Worm (Caenorhabditis elegans) whole organism, early embryonic: ENCODE results near the gene ctr-9.

Source experiments
- B0310.2 ChIP-seq: sonication (generic microtip); optimal IDR thresholded peaks from 2 replicates; lab custom pipeline; 2016; ENCODE audit warnings: mild to moderate bottlenecking, missing genetic modification characterization, missing compliant biosample characterization
- F13C5.2 ChIP-seq: sonication (generic microtip); optimal IDR thresholded peaks from 2 replicates; lab custom pipeline; 2017; ENCODE audit warnings: mild to moderate bottlenecking, missing genetic modification characterization, inconsistent platforms, missing compliant biosample characterization
- aly-1 ChIP-seq: sonication (generic microtip); optimal IDR thresholded peaks from 2 replicates; lab custom pipeline; 2016; ENCODE audit warnings: missing genetic modification characterization, missing compliant biosample characterization
- ama-1 ChIP-seq: fragments of 150-350 bp; optimal IDR thresholded peaks from 2 replicates; lab custom pipeline; 2014
- ceh-13 ChIP-seq: fragments of 200-800 bp; sonication (Bioruptor generic); optimal IDR thresholded peaks from 2 replicates; lab custom pipeline; 2018; ENCODE audit warnings: mild to moderate bottlenecking, missing genetic modification characterization, missing compliant biosample characterization
- ceh-36 ChIP-seq: sonication (generic microtip); optimal IDR thresholded peaks from 2 replicates; lab custom pipeline; 2016; ENCODE audit warnings: missing genetic modification characterization, inconsistent platforms, missing compliant biosample characterization
- ets-7 ChIP-seq: sonication (generic microtip); optimal IDR thresholded peaks from 2 replicates; lab custom pipeline; 2016; ENCODE audit warnings: missing genotype, missing genetic modification characterization, missing compliant biosample characterization
- flt-1 ChIP-seq: fragments of 200-800 bp; sonication (Bioruptor generic); IDR thresholded peaks from 2 replicates; pipeline ENCODE4 v1.3.6; 2022; ENCODE audit warnings: missing genetic modification characterization, missing compliant biosample characterization
- hmbx-1 ChIP-seq: sonication (generic microtip); optimal IDR thresholded peaks from 2 replicates; lab custom pipeline; 2016; ENCODE audit warnings: mild to moderate bottlenecking, missing genetic modification characterization, missing compliant biosample characterization
- hmg-4 ChIP-seq: fragments of 200-800 bp; sonication (Bioruptor generic); optimal IDR thresholded peaks from 2 replicates; lab custom pipeline; 2018; ENCODE audit warnings: mild to moderate bottlenecking, missing genetic modification characterization, missing compliant biosample characterization
- hnd-1 ChIP-seq: sonication (generic microtip); optimal IDR thresholded peaks from 2 replicates; lab custom pipeline; 2016; ENCODE audit warnings: missing genetic modification characterization, missing compliant biosample characterization
- pes-1 ChIP-seq: fragments of 200-800 bp; sonication (Bioruptor generic); IDR thresholded peaks from 2 replicates; pipeline ENCODE4 v1.3.6; 2022; ENCODE audit warnings: missing genetic modification reagents, missing genetic modification characterization, missing compliant biosample characterization
- scrt-1 ChIP-seq: fragments of 200-800 bp; sonication (Bioruptor generic); IDR thresholded peaks from 2 replicates; pipeline ENCODE4 v1.3.6; 2022; ENCODE audit warnings: missing genetic modification characterization, missing compliant biosample characterization
- sea-1 ChIP-seq: fragments of 200-800 bp; sonication (Bioruptor generic); conservative IDR thresholded peaks from 2 replicates; pipeline ENCODE4 v1.3.6; 2022; ENCODE audit warnings: missing genetic modification characterization, missing compliant biosample characterization
- tbx-11 ChIP-seq: fragments of 200-800 bp; sonication (Bioruptor generic); IDR thresholded peaks from 2 replicates; pipeline ENCODE4 v1.3.6; 2022; ENCODE audit warnings: missing genetic modification characterization, missing compliant biosample characterization
- tbx-37 ChIP-seq: fragments of 200-800 bp; sonication (Bioruptor generic); conservative IDR thresholded peaks from 2 replicates; pipeline ENCODE4 v1.3.6; 2022; ENCODE audit warnings: missing genetic modification reagents, missing genetic modification characterization, missing compliant biosample characterization
- tra-4 ChIP-seq: sonication (generic microtip); optimal IDR thresholded peaks from 2 replicates; lab custom pipeline; 2017; ENCODE audit warnings: missing genetic modification characterization, missing compliant biosample characterization

ctr-9 gene

DNA sequence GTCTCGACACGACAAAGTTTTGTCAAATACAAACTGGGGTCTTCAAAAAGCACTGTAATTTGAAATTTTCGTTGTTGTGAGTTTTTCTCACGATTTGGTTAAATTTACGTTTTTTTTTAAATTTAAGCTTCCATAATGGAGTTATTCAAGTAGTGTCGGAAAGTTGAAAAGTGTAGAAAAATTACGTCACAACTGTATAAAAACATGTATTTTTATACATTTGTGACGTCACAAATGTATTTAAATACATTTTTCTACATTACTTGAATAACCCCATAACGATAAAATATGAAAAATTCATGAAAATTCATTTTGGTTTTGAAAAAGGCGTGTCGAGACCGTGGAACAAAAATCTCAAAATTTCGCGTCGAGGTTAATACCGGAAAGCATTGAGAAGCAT, 6.2 kb downstream of the ctr-9 start:
- no peak for TF ChIP-seq flt-1 (GFP tag; lab: Robert Waterston, UW)
- TF ChIP-seq hmg-4 (GFP tag; lab: Kevin White, UChicago) = no peak
- TF ChIP-seq hmbx-1 (tag; lab: Kevin White, UChicago) = no peak
- TF ChIP-seq tbx-11 = no peak
- TF ChIP-seq ceh-36 = no peak
- TF ChIP-seq tbx-37 (GFP tag; lab: Robert Waterston, UW) = no peak
- no peak for TF ChIP-seq F13C5.2 (tag; lab: Kevin White, UChicago)
- TF ChIP-seq B0310.2 = no peak
- TF ChIP-seq ceh-13 (GFP tag; lab: Kevin White, UChicago) = no peak
- TF ChIP-seq tra-4 (tag; lab: Kevin White, UChicago) = no peak
- TF ChIP-seq scrt-1 (GFP tag; lab: Robert Waterston, UW) = no peak
- TF ChIP-seq sea-1 (GFP tag; lab: Robert Waterston, UW) = no peak
- no peak for TF ChIP-seq ama-1
- TF ChIP-seq hnd-1 (tag; lab: Kevin White, UChicago) = no peak
- no peak for TF ChIP-seq pes-1 (GFP tag; lab: Robert Waterston, UW)
- TF ChIP-seq aly-1 (tag; lab: Kevin White, UChicago) = no peak

DNA sequence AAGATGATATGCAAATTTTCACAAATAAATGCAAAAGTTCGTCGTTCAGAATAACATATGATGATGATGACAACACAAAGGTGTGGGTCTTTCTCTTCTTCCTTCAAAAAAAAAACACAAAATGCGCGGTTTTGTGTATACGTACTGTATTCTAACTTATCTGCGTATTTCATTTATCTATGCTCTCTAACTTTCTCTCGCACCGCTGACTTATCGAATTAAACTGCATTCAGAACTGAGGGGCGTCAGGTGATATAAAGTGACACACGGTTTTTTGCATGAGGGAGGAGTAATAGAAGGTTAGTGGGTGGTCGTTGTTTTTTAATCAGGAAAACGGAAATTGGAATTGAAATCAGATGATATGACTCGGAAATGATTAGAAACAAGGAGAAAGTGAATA, 9.1 kb downstream of the ctr-9 start, which contains the start of gene sod-4:
sod-4 (minus strand) TSS at position 109 of the 400 bp plus-strand sequence.
- TF ChIP-seq pes-1 (GFP tag; lab: Robert Waterston, UW) (no peak), sea-1 (GFP tag; lab: Robert Waterston, UW) (no peak), F13C5.2 (tag; lab: Kevin White, UChicago) (no peak), ama-1 (no peak), tbx-37 (GFP tag; lab: Robert Waterston, UW) (no peak), aly-1 (tag; lab: Kevin White, UChicago) (no peak), ceh-36 (no peak), ceh-13 (GFP tag; lab: Kevin White, UChicago) (no peak)

DNA sequence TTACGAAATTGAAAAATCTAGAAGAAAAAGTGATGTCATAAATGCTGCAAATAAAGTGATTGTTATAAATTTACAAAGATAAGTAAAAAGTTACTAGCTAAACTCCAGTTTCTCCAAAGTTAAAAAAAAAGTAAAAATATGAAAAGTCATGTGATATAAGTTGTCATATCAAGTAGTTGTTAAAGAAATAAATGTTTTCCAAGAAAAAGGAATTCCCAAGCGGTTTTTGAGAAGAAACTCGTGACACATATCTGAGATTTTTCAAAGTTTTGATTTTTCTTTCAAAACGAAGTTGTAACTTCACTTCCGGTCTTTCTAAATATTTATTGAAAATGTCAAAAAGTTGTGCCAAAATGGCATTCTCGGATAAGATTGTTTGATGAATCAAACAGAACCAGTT, 9.9 kb downstream of the ctr-9 start:
- TF ChIP-seq aly-1 (tag; lab: Kevin White, UChicago) (no peak), B0310.2 (no peak), hnd-1 (tag; lab: Kevin White, UChicago) (no peak), ceh-13 (GFP tag; lab: Kevin White, UChicago) (no peak)

DNA sequence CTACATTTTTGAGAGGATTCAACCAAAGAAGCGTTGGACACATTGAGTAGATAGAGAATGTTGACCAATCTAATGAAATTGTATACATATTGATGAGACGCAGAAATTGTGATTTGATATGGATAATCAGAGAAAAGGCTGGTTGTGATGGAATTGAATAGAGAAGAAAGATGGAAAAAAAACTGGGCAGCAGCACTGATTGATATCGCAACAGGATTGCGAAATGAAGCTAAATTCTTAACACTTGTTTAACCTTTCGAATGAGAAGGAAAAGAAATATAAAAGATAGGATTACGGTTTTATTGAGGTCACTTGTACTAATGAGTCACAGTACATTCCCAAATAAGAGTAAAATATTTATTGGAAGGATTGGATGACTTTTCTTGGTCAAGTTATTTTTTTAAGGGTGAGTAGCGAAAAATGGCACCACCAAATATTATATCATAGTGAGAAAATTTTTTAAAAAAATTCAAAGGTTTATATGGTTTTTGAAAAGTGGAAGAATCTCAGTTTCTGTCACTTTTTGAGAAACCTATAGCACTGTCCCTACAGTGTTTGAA, 11.0 kb downstream of the ctr-9 start:
- TF ChIP-seq hmbx-1 (tag; lab: Kevin White, UChicago) (no peak), tra-4 (tag; lab: Kevin White, UChicago) (no peak)

DNA sequence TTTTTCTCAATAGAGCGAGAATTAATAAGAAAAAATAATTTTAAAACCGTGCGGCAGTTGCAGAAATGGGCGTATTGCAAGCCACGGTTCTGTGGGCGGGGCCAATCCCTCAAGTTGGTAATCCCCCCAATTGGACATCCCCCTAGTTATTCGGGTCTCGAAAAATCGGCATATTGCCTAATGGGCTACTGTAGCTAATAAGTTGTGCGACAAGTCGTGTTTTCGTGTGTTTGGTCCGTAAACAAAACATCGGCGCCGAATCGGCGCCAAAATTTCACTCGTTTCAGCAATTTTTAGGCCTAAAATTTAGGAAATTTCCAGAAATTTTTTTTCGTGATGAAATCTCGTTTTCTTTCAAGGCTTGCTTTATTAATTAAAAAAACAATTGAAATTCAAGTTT, 13.2 kb downstream of the ctr-9 start:
- TF ChIP-seq hnd-1 (tag; lab: Kevin White, UChicago) (no peak), hmbx-1 (tag; lab: Kevin White, UChicago) (no peak), ets-7 (no peak), sea-1 (GFP tag; lab: Robert Waterston, UW) (no peak), flt-1 (GFP tag; lab: Robert Waterston, UW) (no peak), ceh-36 (no peak), tbx-11 (no peak), ceh-13 (GFP tag; lab: Kevin White, UChicago) (no peak), aly-1 (tag; lab: Kevin White, UChicago) (no peak), ama-1 (no peak), tbx-37 (GFP tag; lab: Robert Waterston, UW) (no peak), pes-1 (GFP tag; lab: Robert Waterston, UW) (no peak), scrt-1 (GFP tag; lab: Robert Waterston, UW) (no peak)

DNA sequence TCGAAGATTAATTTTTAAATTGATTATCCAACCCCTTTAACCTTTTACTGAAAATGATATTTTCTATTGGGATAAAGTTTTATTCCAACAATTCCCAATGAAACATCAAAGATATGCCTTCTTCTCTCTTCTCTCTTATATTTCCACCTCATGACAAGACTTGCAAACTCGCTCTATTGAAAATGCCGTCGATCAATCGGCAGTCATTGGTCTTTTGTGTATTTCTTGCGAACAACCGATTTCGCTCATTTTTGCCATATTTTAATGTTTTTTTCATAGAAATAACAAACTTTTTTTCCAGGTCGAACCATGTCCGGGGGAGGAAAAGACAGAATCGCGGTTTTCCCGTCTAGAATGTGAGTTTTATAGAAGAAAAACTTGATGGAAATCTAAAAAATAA, 16.6 kb downstream of the ctr-9 start, which contains the start of gene vha-14:
vha-14 (plus strand) TSS at position 302 of the 400 bp plus-strand sequence.
- TF ChIP-seq F13C5.2 (tag; lab: Kevin White, UChicago) (peak; percentile 1), sea-1 (GFP tag; lab: Robert Waterston, UW) (no peak), hmg-4 (GFP tag; lab: Kevin White, UChicago) (peak; percentile 6)

DNA sequence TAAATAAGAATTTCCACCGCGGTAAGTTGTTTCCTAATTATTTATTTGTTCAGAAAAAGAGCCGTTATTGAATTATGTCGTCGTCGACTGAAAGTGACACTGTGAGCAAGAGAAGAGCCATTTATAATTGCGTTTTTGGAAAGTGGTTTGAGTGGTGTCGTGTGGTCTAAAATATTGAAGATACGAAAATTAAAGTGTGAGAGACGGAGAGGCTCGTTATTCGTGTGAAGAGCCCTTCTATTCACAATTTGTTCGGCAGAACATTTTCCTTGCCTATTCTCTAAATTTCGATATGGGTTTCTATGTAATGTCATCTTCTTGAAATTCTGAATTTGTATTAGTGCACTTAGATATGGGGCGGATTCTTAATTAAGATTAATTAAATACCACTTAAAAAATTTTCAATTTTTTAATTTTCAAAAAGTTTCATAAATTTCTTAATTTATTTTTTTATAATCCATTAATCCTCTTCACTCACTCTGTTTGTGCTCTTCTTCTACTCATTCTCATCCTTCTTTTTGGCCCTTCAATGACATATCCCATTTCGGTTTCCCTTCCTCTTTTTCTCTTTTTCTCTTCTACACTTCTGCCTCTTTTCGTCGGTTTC, 18.7 kb downstream of the ctr-9 start:
- TF ChIP-seq F13C5.2 (tag; lab: Kevin White, UChicago) (no peak), sea-1 (GFP tag; lab: Robert Waterston, UW) (no peak), tbx-37 (GFP tag; lab: Robert Waterston, UW) (no peak), ceh-36 (no peak), tbx-11 (no peak), pes-1 (GFP tag; lab: Robert Waterston, UW) (no peak), scrt-1 (GFP tag; lab: Robert Waterston, UW) (no peak), flt-1 (GFP tag; lab: Robert Waterston, UW) (no peak), tra-4 (tag; lab: Kevin White, UChicago) (no peak), hmg-4 (GFP tag; lab: Kevin White, UChicago) (no peak), hmbx-1 (tag; lab: Kevin White, UChicago) (no peak), ceh-13 (GFP tag; lab: Kevin White, UChicago) (no peak), B0310.2 (no peak), hnd-1 (tag; lab: Kevin White, UChicago) (no peak), aly-1 (tag; lab: Kevin White, UChicago) (no peak), ama-1 (no peak), ets-7 (no peak)

DNA sequence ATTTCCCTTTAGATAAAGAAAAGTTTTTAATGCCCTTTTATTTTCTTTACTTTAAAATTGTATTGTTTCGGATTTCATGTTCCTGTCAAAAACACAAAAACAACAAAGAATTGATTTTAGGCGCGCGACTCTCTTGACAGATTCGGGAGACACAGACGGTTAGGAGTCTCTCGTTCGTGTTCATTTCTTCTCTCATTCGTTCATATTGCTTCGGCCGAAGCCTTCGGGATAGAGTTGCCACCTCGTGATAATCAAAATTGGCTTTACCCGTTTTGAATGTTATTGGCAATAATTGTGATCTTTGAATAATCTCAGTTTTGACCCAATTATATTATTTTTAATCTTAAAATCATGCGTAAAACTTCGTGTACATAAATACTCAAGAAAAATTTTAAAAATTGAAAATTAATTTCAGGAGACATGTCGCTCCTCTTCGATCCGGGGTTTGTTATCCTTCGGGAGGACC, 19.9 kb downstream of the ctr-9 start, which contains the start of gene F55H2.5:
F55H2.5 (plus strand) TSS at position 416 of the 466 bp plus-strand sequence.
- TF ChIP-seq hmg-4 (GFP tag; lab: Kevin White, UChicago) = no peak
- no peak for TF ChIP-seq hnd-1 (tag; lab: Kevin White, UChicago)
- no peak for TF ChIP-seq aly-1 (tag; lab: Kevin White, UChicago)
- no peak for TF ChIP-seq B0310.2
